Worm (Caenorhabditis elegans): ENCODE results near the gene ctsa-3.2.
A peak's percentile ranks its signal among the peaks of the same experiment; 100 is the strongest.

The ctsa-3.2 gene

DNA sequence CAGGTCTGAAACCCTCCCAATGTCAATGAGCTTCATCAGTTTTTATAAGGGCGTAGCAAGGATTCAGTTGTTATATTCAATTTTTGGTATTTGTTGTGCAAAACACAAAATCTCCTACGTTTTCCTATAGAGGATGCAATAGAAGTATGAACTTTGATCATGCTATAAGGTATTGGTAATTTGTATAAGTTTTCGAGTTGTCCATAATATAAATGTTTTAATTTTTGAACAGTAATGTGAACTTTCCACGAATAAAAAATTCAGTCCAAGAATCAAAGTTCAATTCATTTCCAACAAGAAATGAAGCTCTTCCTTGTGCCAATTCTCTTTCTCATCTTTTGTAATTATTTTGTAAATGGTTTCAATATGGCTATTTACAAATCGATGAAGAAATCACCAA lies 43.9 kb upstream of the ctsa-3.2 start, which contains the start of gene ZK938.12:
ZK938.12 (plus strand) TSS at position 301 of the 400 bp plus-strand sequence.
- TF ChIP-seq nhr-232 (tag; optimal IDR thresholded peaks at IDR 0.05) (no peak), pag-3 (tag; optimal IDR thresholded peaks at IDR 0.05; ENCODE audit: borderline replicate concordance) (no peak), tbx-2 (tag; optimal IDR thresholded peaks at IDR 0.05) (no peak), ztf-16 (tag; optimal IDR thresholded peaks at IDR 0.05) (no peak), pha-4 (tag; optimal IDR thresholded peaks at IDR 0.05) (no peak), npax-4 (tag; optimal IDR thresholded peaks at IDR 0.05) (no peak), pqm-1 (tag; optimal IDR thresholded peaks at IDR 0.05) (no peak), T23F11.4 (GFP tag; optimal IDR thresholded peaks at IDR 0.05) (no peak), unc-42 (tag; optimal IDR thresholded peaks at IDR 0.05) (no peak), pha-2 (tag; optimal IDR thresholded peaks at IDR 0.05) (no peak), ceh-19 (GFP tag; optimal IDR thresholded peaks at IDR 0.05) (no peak), lim-6 (tag; optimal IDR thresholded peaks at IDR 0.05) (no peak), pat-9 (tag; optimal IDR thresholded peaks at IDR 0.05) (no peak)

DNA sequence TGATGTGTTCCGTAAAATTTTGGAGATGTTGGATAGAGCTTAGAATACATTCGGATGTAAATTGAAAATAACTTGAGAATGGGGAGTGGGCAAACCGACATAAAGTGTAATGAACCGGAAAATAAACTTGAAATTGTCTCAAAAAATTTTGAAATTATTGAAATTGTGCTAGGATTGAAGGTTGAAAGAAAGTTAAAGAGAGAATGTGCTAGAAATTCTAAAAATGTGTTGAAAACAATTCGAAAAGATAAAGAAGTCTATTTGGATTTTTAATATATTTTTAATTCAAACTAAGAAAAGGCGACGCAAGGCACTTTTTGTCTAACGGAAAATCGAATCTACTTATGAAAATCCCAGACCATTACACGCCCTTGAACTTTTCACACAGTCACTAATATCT lies 41.1 kb upstream of the ctsa-3.2 start, which contains the start of gene ZK938.3:
ZK938.3 (minus strand) TSS at position 101 of the 400 bp plus-strand sequence.
- peak; percentile 21 for TF ChIP-seq nhr-11 (tag; optimal IDR thresholded peaks at IDR 0.05)
- no peak for TF ChIP-seq che-1 (tag; optimal IDR thresholded peaks at IDR 0.05)

DNA sequence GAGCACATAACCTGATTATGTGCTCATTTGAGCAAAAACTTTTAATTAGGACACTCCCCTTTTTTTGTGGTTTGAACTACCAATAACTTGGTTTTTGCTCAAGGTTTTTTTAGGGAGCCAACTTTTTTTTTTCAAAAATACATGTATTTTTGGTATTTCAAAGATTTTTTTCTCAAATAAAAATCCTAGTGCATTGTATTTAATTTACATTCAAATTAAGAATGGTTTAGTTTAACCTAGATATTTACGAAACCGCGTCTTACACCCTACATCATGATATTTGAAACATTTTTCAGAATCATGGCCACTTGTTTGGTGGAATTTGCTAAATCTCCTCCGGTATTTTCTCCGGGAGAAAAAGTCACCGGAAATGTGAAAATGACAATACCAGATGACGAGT lies 40.1 kb upstream of the ctsa-3.2 start, which contains the start of gene arrd-5:
arrd-5 (plus strand) TSS at position 301 of the 400 bp plus-strand sequence.
- TF ChIP-seq ama-1 (optimal IDR thresholded peaks at IDR 0.05), result no peak
- no peak for TF ChIP-seq ceh-45 (GFP tag; IDR thresholded peaks at IDR 0.05)
- TF ChIP-seq F13H6.1 (tag; optimal IDR thresholded peaks at IDR 0.05), result no peak
- no peak for TF ChIP-seq madf-2 (tag; optimal IDR thresholded peaks at IDR 0.05)
- TF ChIP-seq K02D7.2 (tag; optimal IDR thresholded peaks at IDR 0.05), result no peak
- no peak for TF ChIP-seq syd-9 (tag; optimal IDR thresholded peaks at IDR 0.05)
- TF ChIP-seq fkh-6 (tag; optimal IDR thresholded peaks at IDR 0.05), result no peak
- TF ChIP-seq pros-1 (tag; optimal IDR thresholded peaks at IDR 0.05), result no peak
- no peak for TF ChIP-seq mec-3 (tag; optimal IDR thresholded peaks at IDR 0.05; ENCODE audit: borderline replicate concordance)
- no peak for TF ChIP-seq ceh-31 (tag; optimal IDR thresholded peaks at IDR 0.05)
- TF ChIP-seq fax-1 (tag; optimal IDR thresholded peaks at IDR 0.05), result no peak
- no peak for TF ChIP-seq unc-86 (tag; optimal IDR thresholded peaks at IDR 0.05)
- no peak for TF ChIP-seq hlh-30 (tag; optimal IDR thresholded peaks at IDR 0.05; ENCODE audit: insufficient read depth)

DNA sequence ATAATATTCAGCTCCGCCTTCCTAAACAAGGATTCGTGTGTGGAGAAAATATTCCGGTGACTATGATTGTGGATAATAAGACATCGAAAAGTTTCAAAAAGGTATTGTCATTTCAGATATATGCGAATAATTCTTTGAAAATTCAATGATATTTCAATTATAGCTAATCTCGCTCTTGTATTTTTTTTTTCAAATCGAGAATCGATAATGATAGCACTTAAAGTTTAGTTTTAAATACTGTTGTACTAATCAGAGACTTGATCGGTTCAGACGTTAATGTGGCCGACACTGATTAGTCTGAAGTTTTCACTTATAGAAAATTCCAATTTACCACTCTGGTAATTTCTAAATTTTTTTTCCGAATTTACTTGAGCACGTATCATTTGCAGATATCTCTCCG lies 39.0 kb upstream of the ctsa-3.2 start:
- TF ChIP-seq pag-3 (tag; optimal IDR thresholded peaks at IDR 0.05; ENCODE audit: borderline replicate concordance) (no peak), ceh-22 (tag; optimal IDR thresholded peaks at IDR 0.05) (no peak), fkh-10 (GFP tag; optimal IDR thresholded peaks at IDR 0.05) (no peak), lin-11 (tag; optimal IDR thresholded peaks at IDR 0.05) (no peak), hlh-15 (tag; optimal IDR thresholded peaks at IDR 0.05) (no peak), ahr-1 (tag; optimal IDR thresholded peaks at IDR 0.05) (no peak), elt-2 (tag; optimal IDR thresholded peaks at IDR 0.05) (no peak), che-1 (tag; optimal IDR thresholded peaks at IDR 0.05) (no peak), ceh-34 (tag; optimal IDR thresholded peaks at IDR 0.05) (no peak), ceh-19 (GFP tag; optimal IDR thresholded peaks at IDR 0.05) (no peak), odd-2 (tag; optimal IDR thresholded peaks at IDR 0.05) (no peak), elt-4 (tag; optimal IDR thresholded peaks at IDR 0.05) (no peak), hlh-13 (GFP tag; optimal IDR thresholded peaks at IDR 0.05) (no peak), nfya-1 (tag; optimal IDR thresholded peaks at IDR 0.05) (no peak), C38D4.7 (GFP tag; optimal IDR thresholded peaks at IDR 0.05) (no peak), sdc-2 (tag; optimal IDR thresholded peaks at IDR 0.05) (no peak), rnt-1 (tag; optimal IDR thresholded peaks at IDR 0.05) (no peak), pqm-1 (tag; optimal IDR thresholded peaks at IDR 0.05) (no peak), dmd-4 (tag; optimal IDR thresholded peaks at IDR 0.05; ENCODE audit: borderline replicate concordance) (no peak)

Data from whole organism, late embryonic.